Fruit fly (Drosophila melanogaster) whole organism, wandering third instar larva: Measurements from ENCODE around the gene CG16710.

ENCODE experiments used
- GATAd ChIP-seq: sonication (Bioruptor generic); optimal IDR thresholded peaks from 2 replicates; lab custom pipeline; 2016; ENCODE audit warnings: missing biosample characterization, missing genetic modification characterization
- Hr78 ChIP-seq: fragments of >200 bp; optimal IDR thresholded peaks from 2 replicates; lab custom pipeline; 2017; ENCODE audit warnings: missing biosample characterization, missing genetic modification characterization
- OdsH ChIP-seq: fragments of 200-800 bp; sonication (Bioruptor generic); optimal IDR thresholded peaks from 2 replicates; lab custom pipeline; 2016; ENCODE audit warnings: missing biosample characterization, mild to moderate bottlenecking, missing genetic modification characterization
- br ChIP-seq: fragments of 200-800 bp; sonication (Bioruptor generic); optimal IDR thresholded peaks from 2 replicates; lab custom pipeline; 2016; ENCODE audit warnings: missing biosample characterization, missing genetic modification characterization

DNA sequence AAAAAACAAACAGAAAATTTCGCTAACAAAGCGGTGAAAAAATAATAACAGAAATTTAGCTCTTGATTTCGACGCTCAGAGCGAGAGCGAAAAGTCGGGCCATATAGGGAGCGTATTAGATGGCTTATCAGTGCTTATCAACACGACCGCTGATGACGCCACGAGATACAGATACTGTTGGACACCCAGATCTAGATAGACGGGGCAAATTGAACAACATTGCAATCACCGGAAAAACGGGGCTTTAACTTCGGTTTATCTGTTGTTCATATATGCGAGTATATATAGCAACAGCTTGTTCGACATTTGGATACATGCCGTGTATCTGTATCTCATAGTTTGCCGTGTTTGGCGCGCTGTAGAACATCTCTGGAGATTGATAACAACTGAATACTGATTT is 13.7 kb upstream of the CG16710 start:
- TF ChIP-seq br (GFP tag; lab: Kevin White, UChicago) (no peak), OdsH (GFP tag; lab: Kevin White, UChicago) (no peak), Hr78 (no peak), GATAd (GFP tag; lab: Kevin White, UChicago) (no peak)
